Worm (Caenorhabditis elegans) whole organism, L1 larva: ENCODE data around the gene edg-1.
A peak's percentile ranks its signal among the peaks of the same experiment; 100 is the strongest.

Experiments used
- aha-1 ChIP-seq: fragments of 150-350 bp; optimal IDR thresholded peaks from 2 replicates; lab custom pipeline; 2014; ENCODE audit warnings: missing biosample characterization, missing genetic modification characterization
- aly-2 ChIP-seq: fragments of 150-350 bp; optimal IDR thresholded peaks from 2 replicates; lab custom pipeline; 2014; ENCODE audit warnings: missing biosample characterization, missing genetic modification characterization
- ama-1 ChIP-seq: fragments of 150-350 bp; optimal IDR thresholded peaks from 2 replicates; lab custom pipeline; 2014
- blmp-1 ChIP-seq: fragments of 150-350 bp; optimal IDR thresholded peaks from 2 replicates; lab custom pipeline; 2014; ENCODE audit warnings: missing biosample characterization, missing genetic modification characterization
- ceh-82 ChIP-seq, 3 experiments: fragments of 150-350 bp in 1 of 3; sonication (generic microtip) in 2 of 3; optimal IDR thresholded peaks; 2 replicates each; lab custom pipeline; 2014 to 2017; ENCODE audit warnings: missing biosample characterization in 3 of 3, missing genetic modification characterization in 3 of 3
- ceh-90 ChIP-seq: sonication (generic microtip); optimal IDR thresholded peaks from 2 replicates; lab custom pipeline; 2016; ENCODE audit warnings: missing genetic modification characterization, missing compliant biosample characterization
- ces-1 ChIP-seq: fragments of 150-350 bp; optimal IDR thresholded peaks from 2 replicates; lab custom pipeline; 2014; ENCODE audit warnings: missing biosample characterization, missing genetic modification reagents, missing genetic modification characterization
- dsc-1 ChIP-seq: sonication (generic microtip); optimal IDR thresholded peaks from 2 replicates; lab custom pipeline; 2016; ENCODE audit warnings: mild to moderate bottlenecking, missing genetic modification characterization, missing compliant biosample characterization
- efl-1 ChIP-seq, 4 experiments: fragments of 150-350 bp; optimal IDR thresholded peaks in 3 of 4; peaks in 1 of 4; 1 replicate in 1 of 4; 2 replicates in 3 of 4; lab custom pipeline; 2014; ENCODE audit warnings: missing biosample characterization in 2 of 4, missing genetic modification characterization in 2 of 4, missing genetic modification reagents in 2 of 4
- efl-3 ChIP-seq: fragments of 200-800 bp; sonication (Bioruptor generic); optimal IDR thresholded peaks from 2 replicates; lab custom pipeline; 2018; ENCODE audit warnings: mild to moderate bottlenecking, missing genetic modification characterization, missing compliant biosample characterization
- elt-2 ChIP-seq: sonication (generic microtip); optimal IDR thresholded peaks from 2 replicates; lab custom pipeline; 2016; ENCODE audit warnings: missing genetic modification characterization, mild to moderate bottlenecking, inconsistent platforms, missing compliant biosample characterization, missing genetic modification reagents
- elt-3 ChIP-seq, 6 experiments: fragments of 150-350 bp in 1 of 6; sonication (generic microtip); optimal IDR thresholded peaks; 2 replicates each; lab custom pipeline; 2017 to 2018; ENCODE audit warnings: missing biosample characterization in 6 of 6, missing genetic modification characterization in 6 of 6, inconsistent platforms in 1 of 6
- fkh-10 ChIP-seq: sonication (generic microtip); optimal IDR thresholded peaks from 2 replicates; lab custom pipeline; 2017; ENCODE audit warnings: missing biosample characterization, missing genetic modification reagents, missing genetic modification characterization
- grh-1 ChIP-seq: fragments of 200-800 bp; sonication (Bioruptor generic); IDR thresholded peaks from 2 replicates; pipeline ENCODE4 v1.3.6; 2022; ENCODE audit warnings: missing genetic modification reagents, missing genetic modification characterization, missing compliant biosample characterization
- hlh-17 ChIP-seq: fragments of 200-800 bp; sonication (Bioruptor generic); optimal IDR thresholded peaks from 2 replicates; lab custom pipeline; 2018; ENCODE audit warnings: missing genetic modification characterization, mild to moderate bottlenecking, missing compliant biosample characterization, moderate library complexity, borderline replicate concordance
- hlh-4 ChIP-seq: sonication (generic microtip); optimal IDR thresholded peaks from 2 replicates; lab custom pipeline; 2016; ENCODE audit warnings: mild to moderate bottlenecking, missing genetic modification characterization, missing compliant biosample characterization
- irx-1 ChIP-seq: sonication (generic microtip); optimal IDR thresholded peaks from 2 replicates; lab custom pipeline; 2016; ENCODE audit warnings: missing genetic modification characterization, missing compliant biosample characterization
- jun-1 ChIP-seq: fragments of 150-350 bp; optimal IDR thresholded peaks from 2 replicates; lab custom pipeline; 2014; ENCODE audit warnings: missing biosample characterization, missing genetic modification reagents, missing genetic modification characterization
- lin-14 ChIP-seq: fragments of 200-800 bp; sonication (Bioruptor generic); optimal IDR thresholded peaks from 2 replicates; lab custom pipeline; 2018; ENCODE audit warnings: mild to moderate bottlenecking, missing genetic modification characterization, moderate library complexity, missing compliant biosample characterization
- lin-35 ChIP-seq, 2 experiments: fragments of 150-350 bp; optimal IDR thresholded peaks; 2 replicates each; lab custom pipeline; 2014; ENCODE audit warnings: missing biosample characterization in 2 of 2, missing genetic modification characterization in 2 of 2, missing genetic modification reagents in 2 of 2
- lin-39 ChIP-seq: fragments of 150-350 bp; optimal IDR thresholded peaks from 2 replicates; lab custom pipeline; 2014; ENCODE audit warnings: missing biosample characterization, missing genetic modification reagents, missing genetic modification characterization
- lir-3 ChIP-seq: sonication (generic microtip); optimal IDR thresholded peaks from 2 replicates; lab custom pipeline; 2016; ENCODE audit warnings: mild to moderate bottlenecking, missing genetic modification characterization, moderate library complexity, missing compliant biosample characterization; ENCODE audit not compliant: poor library complexity
- mdl-1 ChIP-seq, 2 experiments: fragments of 150-350 bp; optimal IDR thresholded peaks; 2 replicates each; lab custom pipeline; 2014 to 2017; ENCODE audit warnings: missing biosample characterization in 2 of 2, missing genetic modification characterization in 2 of 2, inconsistent platforms in 1 of 2
- mep-1 ChIP-seq: fragments of 150-350 bp; optimal IDR thresholded peaks from 2 replicates; lab custom pipeline; 2014; ENCODE audit warnings: missing biosample characterization, missing genetic modification characterization
- nhr-12 ChIP-seq: sonication (generic microtip); optimal IDR thresholded peaks from 2 replicates; lab custom pipeline; 2017; ENCODE audit warnings: missing biosample characterization, missing genetic modification characterization
- nhr-237 ChIP-seq: fragments of 150-350 bp; optimal IDR thresholded peaks from 2 replicates; lab custom pipeline; 2014; ENCODE audit warnings: missing biosample characterization, missing genetic modification characterization
- nhr-28 ChIP-seq: fragments of 150-350 bp; optimal IDR thresholded peaks from 2 replicates; lab custom pipeline; 2014; ENCODE audit warnings: missing biosample characterization, missing genetic modification characterization
- nhr-71 ChIP-seq: sonication (generic microtip); optimal IDR thresholded peaks from 2 replicates; lab custom pipeline; 2016; ENCODE audit warnings: mild to moderate bottlenecking, missing genetic modification characterization, moderate library complexity, missing compliant biosample characterization
- nhr-76 ChIP-seq: sonication (generic microtip); optimal IDR thresholded peaks from 2 replicates; lab custom pipeline; 2017; ENCODE audit warnings: missing biosample characterization, missing genetic modification characterization
- nhr-84 ChIP-seq: sonication (generic microtip); optimal IDR thresholded peaks from 2 replicates; lab custom pipeline; 2017; ENCODE audit warnings: missing biosample characterization, missing genetic modification characterization
- nhr-90 ChIP-seq: sonication (generic microtip); optimal IDR thresholded peaks from 2 replicates; lab custom pipeline; 2016; ENCODE audit warnings: mild to moderate bottlenecking, missing genetic modification characterization, missing compliant biosample characterization; ENCODE audit not compliant: poor library complexity
- pag-3 ChIP-seq: sonication (generic microtip); optimal IDR thresholded peaks from 2 replicates; lab custom pipeline; 2017; ENCODE audit warnings: missing genetic modification characterization, mild to moderate bottlenecking, missing compliant biosample characterization, antibody characterized with exemption, borderline replicate concordance; ENCODE audit not compliant: insufficient read depth
- pqm-1 ChIP-seq: sonication (generic microtip); optimal IDR thresholded peaks from 3 replicates; lab custom pipeline; 2017; ENCODE audit warnings: missing biosample characterization, missing genetic modification characterization
- skn-1 ChIP-seq: fragments of 150-350 bp; optimal IDR thresholded peaks from 2 replicates; lab custom pipeline; 2014; ENCODE audit warnings: missing biosample characterization, missing genetic modification characterization
- snu-23 ChIP-seq: sonication (generic microtip); optimal IDR thresholded peaks from 2 replicates; lab custom pipeline; 2016; ENCODE audit warnings: missing genetic modification characterization, missing compliant biosample characterization
- tlp-1 ChIP-seq: fragments of 150-350 bp; optimal IDR thresholded peaks from 2 replicates; lab custom pipeline; 2014; ENCODE audit warnings: missing biosample characterization, missing genetic modification characterization
- unc-130 ChIP-seq: fragments of 150-350 bp; optimal IDR thresholded peaks from 2 replicates; lab custom pipeline; 2017; ENCODE audit warnings: missing biosample characterization, missing genetic modification characterization, inconsistent platforms
- unc-86 ChIP-seq: sonication (generic microtip); optimal IDR thresholded peaks from 2 replicates; lab custom pipeline; 2016; ENCODE audit warnings: missing genetic modification characterization, missing compliant biosample characterization
- xbp-1 ChIP-seq: sonication (generic microtip); optimal IDR thresholded peaks from 2 replicates; lab custom pipeline; 2016; ENCODE audit warnings: missing genetic modification characterization, missing compliant biosample characterization
- ztf-11 ChIP-seq, 2 experiments: sonication (generic microtip); optimal IDR thresholded peaks; 2 replicates each; lab custom pipeline; 2016 to 2017; ENCODE audit warnings: missing genetic modification characterization in 2 of 2, missing biosample characterization in 1 of 2, missing compliant biosample characterization in 1 of 2
- ztf-4 ChIP-seq: fragments of 150-350 bp; optimal IDR thresholded peaks from 2 replicates; lab custom pipeline; 2014; ENCODE audit warnings: missing biosample characterization, missing genetic modification characterization

The edg-1 gene

ce11 chrIV:11285239-11285638, 35.4 kb upstream of the edg-1 start:
- TF ChIP-seq unc-130 (tag; lab: Kevin White, UChicago) (no peak), ama-1 (lab: Kevin White, UChicago) (no peak), mdl-1 (tag; optimal IDR thresholded peaks at IDR 0.05; lab: Kevin White, UChicago) (no peak), ztf-4 (no peak), elt-2 (tag; lab: Kevin White, UChicago) (no peak), nhr-71 (tag; lab: Kevin White, UChicago) (no peak), mep-1 (tag; lab: Kevin White, UChicago) (no peak), elt-3 (tag; optimal IDR thresholded peaks at IDR 0.05; lab: Kevin White, UChicago) (no peak), ztf-11 (tag; optimal IDR thresholded peaks at IDR 0.05; lab: Kevin White, UChicago) (no peak), hlh-4 (no peak), xbp-1 (no peak), blmp-1 (tag; lab: Kevin White, UChicago) (no peak), nhr-84 (tag; lab: Kevin White, UChicago) (no peak), efl-3 (no peak), jun-1 (no peak), nhr-237 (tag; lab: Kevin White, UChicago) (no peak), ceh-82 (tag; optimal IDR thresholded peaks at IDR 0.05; lab: Kevin White, UChicago) (no peak), fkh-10 (GFP tag; lab: Kevin White, UChicago) (no peak)

- TF ChIP-seq nhr-76 (tag; lab: Kevin White, UChicago) (no peak), elt-2 (tag; lab: Kevin White, UChicago) (peak; percentile 3), efl-1 (optimal IDR thresholded peaks at IDR 0.05; lab: Kevin White, UChicago) (no peak), efl-1 (GFP tag; optimal IDR thresholded peaks at IDR 0.05 in 1 of 2; lab: Kevin White, UChicago) (peak in 1 of 2 experiments; percentile 55)
Measured at ce11 chrIV:11286112-11286511, 34.5 kb upstream of the edg-1 start.

- TF ChIP-seq nhr-237 (tag; lab: Kevin White, UChicago) (no peak), hlh-17 (GFP tag; lab: Kevin White, UChicago) (no peak), efl-1 (optimal IDR thresholded peaks at IDR 0.05; lab: Kevin White, UChicago) (no peak), efl-1 (GFP tag; optimal IDR thresholded peaks at IDR 0.05 in 1 of 2; lab: Kevin White, UChicago) (peak in 1 of 2 experiments; percentile 58)
Measured at ce11 chrIV:11287511-11287910, 33.1 kb upstream of the edg-1 start, which contains the start of gene F54D1.6. Gene F54D1.6 (plus strand): TSS chrIV:11287811.

- TF ChIP-seq aha-1 (tag; lab: Kevin White, UChicago) (no peak), lin-14 (peak; percentile 6), elt-2 (tag; lab: Kevin White, UChicago) (peak; percentile 91), pqm-1 (tag; lab: Kevin White, UChicago) (peak; percentile 83), lin-35 (GFP tag; optimal IDR thresholded peaks at IDR 0.05; lab: Kevin White, UChicago) (peak in 1 of 2 experiments; percentile 46), pag-3 (tag; lab: Kevin White, UChicago) (no peak), unc-86 (tag; lab: Kevin White, UChicago) (no peak), snu-23 (no peak), ceh-90 (tag; lab: Kevin White, UChicago) (no peak), nhr-12 (tag; lab: Kevin White, UChicago) (no peak)
Measured at ce11 chrIV:11288965-11289364, 31.6 kb upstream of the edg-1 start.

ce11 chrIV:11296787-11297186, 23.8 kb upstream of the edg-1 start, which contains the start of gene mttu-1:
Gene mttu-1 (minus strand): TSS chrIV:11296887.
- TF ChIP-seq nhr-28 (tag; lab: Kevin White, UChicago) (no peak), skn-1 (tag; lab: Kevin White, UChicago) (no peak), ces-1 (GFP tag; lab: Kevin White, UChicago) (no peak), nhr-84 (tag; lab: Kevin White, UChicago) (no peak), nhr-71 (tag; lab: Kevin White, UChicago) (no peak), lin-39 (tag; lab: Kevin White, UChicago) (no peak), ama-1 (lab: Kevin White, UChicago) (no peak), ceh-90 (tag; lab: Kevin White, UChicago) (no peak), dsc-1 (tag; lab: Kevin White, UChicago) (no peak), nhr-237 (tag; lab: Kevin White, UChicago) (no peak), nhr-90 (no peak), aly-2 (no peak), lir-3 (no peak), pag-3 (tag; lab: Kevin White, UChicago) (no peak), efl-3 (no peak), snu-23 (no peak), elt-2 (tag; lab: Kevin White, UChicago) (no peak), irx-1 (tag; lab: Kevin White, UChicago) (no peak), tlp-1 (tag; lab: Kevin White, UChicago) (no peak), grh-1 (GFP tag; lab: Robert Waterston, UW) (no peak)
- TF ChIP-seq, all 84 proteins: peak for 0
